Fruit fly (Drosophila melanogaster): ENCODE results near the gene CG3793.

- TF ChIP-seq Dll (optimal IDR thresholded peaks at IDR 0.05) = no peak
- no peak for TF ChIP-seq pan (optimal IDR thresholded peaks at IDR 0.05)
- no peak for TF ChIP-seq psq (optimal IDR thresholded peaks at IDR 0.05)
Measured at dm6 chr2L:15796300-15796699, 32.3 kb downstream of the CG3793 start.

All from whole organism.